Fruit fly (Drosophila melanogaster) whole organism, adult: Measurements from ENCODE around the gene Irc.
A peak's percentile ranks its signal among the peaks of the same experiment; 100 is the strongest.

ENCODE experiments used
- CG11617 ChIP-seq: fragments of 200-800 bp; sonication (Bioruptor generic); optimal IDR thresholded peaks from 2 replicates; lab custom pipeline; 2017; ENCODE audit warnings: mild to moderate bottlenecking, missing biosample characterization, missing genetic modification reagents, missing genetic modification characterization
- CG12768 ChIP-seq: fragments of 200-800 bp; sonication (Bioruptor generic); optimal IDR thresholded peaks from 2 replicates; lab custom pipeline; 2017; ENCODE audit warnings: missing biosample characterization, missing genetic modification characterization, mild to moderate bottlenecking, moderate library complexity, missing genetic modification reagents
- CG14711 ChIP-seq: fragments of 200-800 bp; sonication (Bioruptor generic); optimal IDR thresholded peaks from 2 replicates; lab custom pipeline; 2018; ENCODE audit warnings: missing biosample characterization, mild to moderate bottlenecking, missing genetic modification characterization, moderate library complexity
- CG1620 ChIP-seq: fragments of 200-800 bp; sonication (Bioruptor generic); optimal IDR thresholded peaks from 2 replicates; lab custom pipeline; 2016; ENCODE audit warnings: missing biosample characterization, missing genetic modification characterization
- CG33017 ChIP-seq: fragments of 200-800 bp; sonication (Bioruptor generic); optimal IDR thresholded peaks from 2 replicates; lab custom pipeline; 2018; ENCODE audit warnings: missing biosample characterization, mild to moderate bottlenecking, missing genetic modification characterization, moderate library complexity
- CG5204 ChIP-seq: fragments of 200-800 bp; sonication (Bioruptor generic); optimal IDR thresholded peaks from 2 replicates; lab custom pipeline; 2016; ENCODE audit warnings: missing biosample characterization, missing genetic modification characterization
- CG7045 ChIP-seq: fragments of 200-800 bp; sonication (Bioruptor generic); optimal IDR thresholded peaks from 2 replicates; lab custom pipeline; 2017; ENCODE audit warnings: missing biosample characterization, mild to moderate bottlenecking, missing genetic modification characterization
- CG7101 ChIP-seq: fragments of 200-800 bp; sonication (Bioruptor generic); optimal IDR thresholded peaks from 2 replicates; lab custom pipeline; 2018; ENCODE audit warnings: missing biosample characterization, mild to moderate bottlenecking, missing genetic modification characterization, moderate library complexity
- Clk ChIP-seq: fragments of 200-800 bp; sonication (Bioruptor generic); optimal IDR thresholded peaks from 2 replicates; lab custom pipeline; 2017; ENCODE audit warnings: missing biosample characterization, missing genetic modification characterization
- Crg-1 ChIP-seq: fragments of 200-800 bp; sonication (Bioruptor generic); optimal IDR thresholded peaks from 2 replicates; lab custom pipeline; 2016; ENCODE audit warnings: missing biosample characterization, missing genetic modification characterization
- Hr96 ChIP-seq: fragments of 200-800 bp; sonication (Bioruptor generic); optimal IDR thresholded peaks from 2 replicates; lab custom pipeline; 2016; ENCODE audit warnings: missing biosample characterization, missing genetic modification characterization
- Mnt ChIP-seq: fragments of 200-800 bp; sonication (Bioruptor generic); optimal IDR thresholded peaks from 2 replicates; lab custom pipeline; 2016; ENCODE audit warnings: missing biosample characterization, mild to moderate bottlenecking, missing genetic modification characterization
- bab1 ChIP-seq: fragments of 200-800 bp; sonication (Bioruptor generic); optimal IDR thresholded peaks from 3 replicates; lab custom pipeline; 2019; ENCODE audit warnings: missing biosample characterization, mild to moderate bottlenecking, missing genetic modification characterization, moderate library complexity
- cic ChIP-seq: fragments of 200-800 bp; sonication (Bioruptor generic); optimal IDR thresholded peaks from 2 replicates; lab custom pipeline; 2017; ENCODE audit warnings: missing biosample characterization, mild to moderate bottlenecking, missing genetic modification characterization, moderate library complexity
- cnc ChIP-seq, 2 experiments: fragments of >200 bp; optimal IDR thresholded peaks; 2 replicates each; lab custom pipeline; 2017
- kay ChIP-seq: fragments of 200-800 bp; sonication (Bioruptor generic); peaks from one replicate; lab custom pipeline; 2016; ENCODE audit warnings: missing biosample characterization, missing genetic modification characterization, borderline replicate concordance
- ovo ChIP-seq: fragments of 200-800 bp; sonication (Bioruptor generic); optimal IDR thresholded peaks from 2 replicates; lab custom pipeline; 2016; ENCODE audit warnings: missing biosample characterization, missing genetic modification characterization
- pad ChIP-seq: fragments of 200-800 bp; sonication (Bioruptor generic); optimal IDR thresholded peaks from 3 replicates; lab custom pipeline; 2017; ENCODE audit warnings: missing biosample characterization, missing genetic modification characterization, mild to moderate bottlenecking, moderate library complexity, missing genetic modification reagents
- tj ChIP-seq: fragments of 200-800 bp; sonication (Bioruptor generic); optimal IDR thresholded peaks from 3 replicates; lab custom pipeline; 2017; ENCODE audit warnings: missing biosample characterization, mild to moderate bottlenecking, missing genetic modification characterization, moderate library complexity
- toe ChIP-seq: fragments of 200-800 bp; sonication (Bioruptor generic); optimal IDR thresholded peaks from 2 replicates; lab custom pipeline; 2016; ENCODE audit warnings: missing biosample characterization, missing genetic modification characterization

The Irc gene

DNA sequence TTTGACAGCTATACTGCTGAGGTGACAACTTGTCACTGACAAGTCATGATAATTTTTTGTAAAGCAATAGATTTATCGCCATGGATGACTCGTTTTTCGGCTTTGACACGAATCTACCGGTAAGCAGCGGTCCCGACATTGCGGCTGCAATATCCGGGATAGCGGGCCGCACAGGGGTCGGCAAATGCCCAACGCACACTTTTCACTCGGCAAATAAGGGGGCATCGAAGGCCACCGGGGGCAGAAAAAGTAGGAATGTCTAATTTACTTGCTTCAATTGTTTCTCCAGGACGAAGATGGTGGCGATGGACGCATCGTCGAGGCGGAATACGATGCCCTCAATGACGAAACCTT is 40.9 kb downstream of the Irc start:
- TF ChIP-seq CG11617 (GFP tag; lab: Kevin White, UChicago) (no peak), Clk (GFP tag; lab: Kevin White, UChicago) (no peak), Hr96 (no peak), Crg-1 (GFP tag; lab: Kevin White, UChicago) (no peak), CG33017 (tag; lab: Kevin White, UChicago) (no peak), CG14711 (no peak), kay (no peak)

DNA sequence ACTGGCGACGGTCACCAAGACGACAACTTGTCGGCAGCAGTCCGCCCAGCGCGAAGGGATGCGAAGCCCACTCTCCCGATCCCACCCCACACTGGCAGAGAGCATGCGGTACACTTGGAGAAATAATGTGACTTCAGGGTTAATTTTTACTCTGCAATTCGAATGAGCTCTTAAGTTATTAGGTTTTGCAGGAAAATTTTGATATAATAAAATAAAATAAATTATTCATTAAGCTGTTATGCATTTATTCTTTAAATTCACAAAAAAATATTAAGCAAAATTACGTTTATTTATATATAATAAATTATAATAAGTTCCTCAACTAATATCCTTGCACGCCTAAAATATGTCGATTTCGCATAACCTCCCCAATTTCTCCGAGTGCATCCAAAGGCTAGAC is 46.2 kb downstream of the Irc start:
- TF ChIP-seq ovo (GFP tag; lab: Kevin White, UChicago), result no peak
- TF ChIP-seq CG33017 (tag; lab: Kevin White, UChicago), result no peak
- TF ChIP-seq toe (GFP tag; lab: Kevin White, UChicago), result no peak
- no peak for TF ChIP-seq tj (GFP tag; lab: Kevin White, UChicago)

DNA sequence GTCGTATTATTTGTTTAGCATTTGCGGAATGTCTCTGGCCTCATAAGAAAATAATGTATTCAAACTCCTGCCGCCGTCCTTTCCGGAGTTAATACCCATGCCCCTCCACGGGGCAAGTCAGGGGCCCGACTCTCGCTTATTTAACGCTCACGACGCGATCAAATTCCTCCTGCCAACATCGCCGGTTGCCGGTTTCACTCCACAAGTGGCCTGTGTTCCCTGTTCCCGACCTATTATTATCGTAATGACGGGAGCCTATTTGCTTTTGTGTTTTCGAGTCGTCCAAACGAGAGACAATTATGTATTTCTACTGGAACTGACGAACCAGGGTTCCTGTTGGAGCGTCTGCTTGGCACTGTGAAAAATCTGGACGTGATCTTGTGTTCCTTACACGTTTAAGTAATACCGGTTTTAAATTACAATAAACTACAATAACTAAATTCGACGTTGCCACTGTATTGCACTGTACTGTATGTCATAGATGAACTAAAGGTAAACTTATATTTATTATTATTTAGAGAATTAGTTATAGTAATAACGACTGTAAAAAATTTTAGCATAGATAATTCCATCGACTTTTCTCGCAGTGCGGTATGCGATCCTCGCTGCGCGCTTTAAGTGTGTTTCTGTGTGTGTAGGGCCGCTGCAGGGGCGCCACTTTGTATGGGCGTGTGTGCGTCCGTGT is 49.9 kb downstream of the Irc start:
- TF ChIP-seq CG7101, result no peak
- no peak for TF ChIP-seq Clk (GFP tag; lab: Kevin White, UChicago)
- TF ChIP-seq Hr96, result no peak
- no peak for TF ChIP-seq CG14711
- no peak for TF ChIP-seq CG33017 (tag; lab: Kevin White, UChicago)
- no peak for TF ChIP-seq toe (GFP tag; lab: Kevin White, UChicago)
- TF ChIP-seq CG12768 (GFP tag; lab: Kevin White, UChicago), result no peak
- no peak for TF ChIP-seq ovo (GFP tag; lab: Kevin White, UChicago)
- TF ChIP-seq CG5204 (GFP tag; lab: Kevin White, UChicago), result no peak
- no peak for TF ChIP-seq pad (GFP tag; lab: Kevin White, UChicago)
- TF ChIP-seq CG1620 (GFP tag; lab: Kevin White, UChicago), result no peak
- no peak for TF ChIP-seq kay
- no peak for TF ChIP-seq tj (GFP tag; lab: Kevin White, UChicago)
- no peak for TF ChIP-seq CG11617 (GFP tag; lab: Kevin White, UChicago)

DNA sequence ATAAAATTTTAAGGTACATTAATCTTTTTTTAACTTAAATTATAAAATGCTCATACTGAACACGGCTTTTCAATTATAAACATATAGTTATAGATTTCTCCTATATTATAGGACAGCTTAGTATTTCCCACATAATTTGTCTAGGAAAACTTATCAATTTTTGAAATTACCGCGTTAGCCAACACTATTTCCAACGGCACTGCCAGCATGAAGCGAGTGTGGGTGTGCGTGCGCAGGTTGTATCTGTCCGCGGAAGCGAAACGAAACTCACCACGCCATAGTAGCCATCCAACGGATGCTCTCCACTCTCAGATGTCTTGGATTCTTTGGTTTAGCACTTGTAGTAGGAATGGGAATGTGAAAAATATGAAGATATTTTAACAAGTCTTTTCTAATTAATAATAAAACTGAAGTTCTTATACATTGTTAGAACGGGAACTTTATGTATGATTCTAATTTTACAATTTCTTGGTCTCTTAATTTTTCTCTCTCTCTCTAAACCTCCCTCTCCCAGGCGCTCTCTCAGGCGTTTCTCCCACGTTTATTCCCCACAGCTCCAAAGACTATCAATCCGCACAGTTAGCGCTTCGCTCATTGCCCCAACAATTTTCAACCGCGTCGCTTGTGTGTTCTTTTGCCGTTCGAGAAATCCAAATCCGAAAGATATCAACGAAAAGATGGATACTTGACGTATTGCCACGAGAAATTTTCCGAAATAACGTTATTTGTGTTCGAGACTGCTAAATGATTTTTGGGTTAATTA is 50.9 kb downstream of the Irc start, which contains the start of gene Dad:
Gene Dad (plus strand): TSS at position 593 of the 763 bp plus-strand sequence.
- TF ChIP-seq Mnt (GFP tag; lab: Kevin White, UChicago) (peak; percentile 70), cic (GFP tag; lab: Kevin White, UChicago) (no peak), CG33017 (tag; lab: Kevin White, UChicago) (no peak), CG7045 (GFP tag; lab: Kevin White, UChicago) (peak; percentile 5), Crg-1 (GFP tag; lab: Kevin White, UChicago) (peak; percentile 57), Hr96 (peak; percentile 49), CG14711 (no peak), CG1620 (GFP tag; lab: Kevin White, UChicago) (no peak), cnc (optimal IDR thresholded peaks at IDR 0.05; lab: Kevin White, UChicago) (no peak), pad (GFP tag; lab: Kevin White, UChicago) (peak; percentile 41), ovo (GFP tag; lab: Kevin White, UChicago) (peak; percentile 71), Clk (GFP tag; lab: Kevin White, UChicago) (no peak), CG5204 (GFP tag; lab: Kevin White, UChicago) (peak; percentile 57), tj (GFP tag; lab: Kevin White, UChicago) (peak; percentile 60), CG12768 (GFP tag; lab: Kevin White, UChicago) (peak; percentile 56), CG11617 (GFP tag; lab: Kevin White, UChicago) (no peak), bab1 (GFP tag; lab: Kevin White, UChicago) (peak; percentile 7), CG7101 (peak; percentile 53), toe (GFP tag; lab: Kevin White, UChicago) (peak; percentile 54), kay (peak; percentile 85)

DNA sequence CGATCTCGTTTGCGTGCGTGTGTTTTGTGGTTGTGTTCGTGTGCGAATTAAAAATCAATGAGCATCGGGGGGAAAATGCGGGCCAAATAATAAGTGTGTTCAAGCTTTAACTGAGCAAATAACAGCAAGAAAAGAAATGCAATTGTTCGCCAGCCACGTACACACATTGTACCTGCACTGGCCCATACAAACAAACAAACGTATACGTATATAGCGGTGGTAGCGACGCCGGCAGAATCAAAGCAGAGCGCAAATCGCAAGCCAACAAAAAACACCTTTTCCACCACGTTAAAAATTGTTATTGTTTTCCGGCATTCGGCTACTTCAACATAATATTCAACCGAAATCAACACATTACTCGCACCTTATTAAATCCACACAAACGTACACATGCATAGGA is 51.9 kb downstream of the Irc start:
- TF ChIP-seq CG7101 (no peak), cic (GFP tag; lab: Kevin White, UChicago) (no peak), CG14711 (no peak), bab1 (GFP tag; lab: Kevin White, UChicago) (no peak), pad (GFP tag; lab: Kevin White, UChicago) (peak; percentile 1), Hr96 (no peak), CG7045 (GFP tag; lab: Kevin White, UChicago) (no peak), tj (GFP tag; lab: Kevin White, UChicago) (peak; percentile 37), CG1620 (GFP tag; lab: Kevin White, UChicago) (no peak), CG11617 (GFP tag; lab: Kevin White, UChicago) (no peak), Mnt (GFP tag; lab: Kevin White, UChicago) (no peak), Crg-1 (GFP tag; lab: Kevin White, UChicago) (no peak), ovo (GFP tag; lab: Kevin White, UChicago) (peak; percentile 7), CG5204 (GFP tag; lab: Kevin White, UChicago) (no peak), CG33017 (tag; lab: Kevin White, UChicago) (no peak), kay (no peak), cnc (optimal IDR thresholded peaks at IDR 0.05; lab: Kevin White, UChicago) (no peak), Clk (GFP tag; lab: Kevin White, UChicago) (no peak)
